Fruit fly (Drosophila melanogaster) whole organism, embryonic: Measurements from ENCODE around the gene elgi.

Source experiments
- Atf3 ChIP-seq: fragments of 200-800 bp; sonication (Bioruptor generic); optimal IDR thresholded peaks from 3 replicates; lab custom pipeline; 2016; ENCODE audit warnings: missing biosample characterization, missing genetic modification characterization
- C15 ChIP-seq: fragments of 200-800 bp; sonication (Bioruptor generic); IDR thresholded peaks from 3 replicates; pipeline ENCODE4 v1.3.6; 2022; ENCODE audit warnings: missing biosample characterization, missing genetic modification characterization
- CG10431 ChIP-seq: fragments of 200-800 bp; sonication (Bioruptor generic); optimal IDR thresholded peaks from 3 replicates; lab custom pipeline; 2018; ENCODE audit warnings: missing biosample characterization, mild to moderate bottlenecking, missing genetic modification characterization
- CG12236 ChIP-seq: fragments of 200-800 bp; sonication (Bioruptor generic); optimal IDR thresholded peaks from 2 replicates; lab custom pipeline; 2016; ENCODE audit warnings: missing biosample characterization, missing genetic modification characterization
- CG13424 ChIP-seq: fragments of 200-800 bp; sonication (Bioruptor generic); optimal IDR thresholded peaks from 2 replicates; lab custom pipeline; 2019; ENCODE audit warnings: missing biosample characterization, mild to moderate bottlenecking, missing genetic modification characterization, moderate library complexity
- CG14014 ChIP-seq: fragments of 200-800 bp; sonication (Bioruptor generic); IDR thresholded peaks from 2 replicates; pipeline ENCODE4 v1.3.6; 2022; ENCODE audit warnings: missing biosample characterization, missing genetic modification characterization
- CG15479 ChIP-seq: fragments of 200-800 bp; sonication (Bioruptor generic); optimal IDR thresholded peaks from 3 replicates; lab custom pipeline; 2019; ENCODE audit warnings: missing biosample characterization, mild to moderate bottlenecking, missing genetic modification characterization, moderate library complexity
- CG18011 ChIP-seq: fragments of 200-800 bp; sonication (Bioruptor generic); optimal IDR thresholded peaks from 2 replicates; lab custom pipeline; 2017; ENCODE audit warnings: missing biosample characterization, missing genetic modification characterization, mild to moderate bottlenecking, moderate library complexity, missing genotype
- CG2120 ChIP-seq: fragments of 200-800 bp; sonication (Bioruptor generic); optimal IDR thresholded peaks from 3 replicates; lab custom pipeline; 2016; ENCODE audit warnings: missing biosample characterization, missing genetic modification characterization
- CG31388 ChIP-seq: fragments of 200-800 bp; sonication (Bioruptor generic); optimal IDR thresholded peaks from 2 replicates; lab custom pipeline; 2016; ENCODE audit warnings: missing biosample characterization, missing genetic modification characterization
- CG34224 ChIP-seq: fragments of 200-800 bp; sonication (Bioruptor generic); IDR thresholded peaks from 3 replicates; pipeline ENCODE4 v1.3.6; 2022; ENCODE audit warnings: missing biosample characterization, missing genetic modification characterization; ENCODE audit not compliant: partially characterized antibody
- CG34376 ChIP-seq: fragments of 200-800 bp; sonication (Bioruptor generic); optimal IDR thresholded peaks from 2 replicates; lab custom pipeline; 2018; ENCODE audit warnings: missing biosample characterization, mild to moderate bottlenecking, missing genetic modification characterization
- CG43689 ChIP-seq: fragments of 200-800 bp; sonication (Bioruptor generic); IDR thresholded peaks from 2 replicates; pipeline ENCODE4 v1.3.6; 2022; ENCODE audit warnings: missing biosample characterization, missing genetic modification characterization
- CG5953 ChIP-seq: fragments of 200-800 bp; sonication (Bioruptor generic); IDR thresholded peaks from 2 replicates; pipeline ENCODE4 v1.3.6; 2022; ENCODE audit warnings: missing biosample characterization, missing genetic modification characterization
- CG6272 ChIP-seq: fragments of 200-800 bp; sonication (Bioruptor generic); IDR thresholded peaks from 2 replicates; pipeline ENCODE4 v1.3.6; 2022; ENCODE audit warnings: missing biosample characterization, missing genetic modification characterization
- CG6813 ChIP-seq: fragments of 200-800 bp; sonication (Bioruptor generic); optimal IDR thresholded peaks from 2 replicates; lab custom pipeline; 2017; ENCODE audit warnings: missing biosample characterization, missing genetic modification characterization, mild to moderate bottlenecking, moderate library complexity, missing genetic modification reagents
- CG7745 ChIP-seq: fragments of 200-800 bp; sonication (Bioruptor generic); optimal IDR thresholded peaks from 2 replicates; lab custom pipeline; 2018; ENCODE audit warnings: missing biosample characterization, mild to moderate bottlenecking, missing genetic modification characterization, moderate library complexity
- CG7839 ChIP-seq: fragments of 200-800 bp; sonication (Bioruptor generic); optimal IDR thresholded peaks from 3 replicates; lab custom pipeline; 2018; ENCODE audit warnings: missing biosample characterization, mild to moderate bottlenecking, missing genetic modification characterization, moderate library complexity
- CG7987 ChIP-seq: fragments of 200-800 bp; sonication (Bioruptor generic); optimal IDR thresholded peaks from 2 replicates; lab custom pipeline; 2018; ENCODE audit warnings: missing biosample characterization, mild to moderate bottlenecking, missing genetic modification characterization, moderate library complexity
- CG8944 ChIP-seq: fragments of 200-800 bp; sonication (Bioruptor generic); optimal IDR thresholded peaks from 3 replicates; lab custom pipeline; 2016; ENCODE audit warnings: missing biosample characterization, missing genetic modification characterization
- CG9215 ChIP-seq: fragments of 200-800 bp; sonication (Bioruptor generic); IDR thresholded peaks from 2 replicates; pipeline ENCODE4 v1.3.6; 2022; ENCODE audit warnings: missing biosample characterization, missing genetic modification characterization
- CrebB ChIP-seq: fragments of 200-800 bp; sonication (Bioruptor generic); optimal IDR thresholded peaks from 3 replicates; lab custom pipeline; 2018; ENCODE audit warnings: missing biosample characterization, mild to moderate bottlenecking, missing genetic modification characterization
- Dip3 ChIP-seq: fragments of 200-800 bp; sonication (Bioruptor generic); optimal IDR thresholded peaks from 3 replicates; lab custom pipeline; 2016; ENCODE audit warnings: missing biosample characterization, missing genetic modification characterization
- Eip74EF ChIP-seq, 2 experiments: fragments of 200-800 bp in 1 of 2; fragments of >200 bp in 1 of 2; sonication (Bioruptor generic) in 1 of 2; optimal IDR thresholded peaks; 2 replicates each; lab custom pipeline; 2017 to 2019; ENCODE audit warnings: missing biosample characterization in 2 of 2, missing genetic modification characterization in 2 of 2, mild to moderate bottlenecking in 1 of 2, moderate library complexity in 1 of 2
- Fer1 ChIP-seq: fragments of 200-800 bp; sonication (Bioruptor generic); optimal IDR thresholded peaks from 2 replicates; lab custom pipeline; 2017; ENCODE audit warnings: missing biosample characterization, mild to moderate bottlenecking, missing genetic modification characterization
- Hr39 ChIP-seq: fragments of >200 bp; optimal IDR thresholded peaks from 2 replicates; lab custom pipeline; 2017
- Jarid2 ChIP-seq: fragments of 200-800 bp; sonication (Bioruptor generic); optimal IDR thresholded peaks from 3 replicates; lab custom pipeline; 2017; ENCODE audit warnings: mild to moderate bottlenecking, missing biosample characterization, missing genetic modification reagents, missing genetic modification characterization
- Nf-YB ChIP-seq: fragments of 200-800 bp; sonication (Bioruptor generic); optimal IDR thresholded peaks from 3 replicates; lab custom pipeline; 2019; ENCODE audit warnings: missing biosample characterization, mild to moderate bottlenecking, missing genetic modification characterization, moderate library complexity
- NfI ChIP-seq: fragments of 200-800 bp; sonication (Bioruptor generic); optimal IDR thresholded peaks from 3 replicates; lab custom pipeline; 2018; ENCODE audit warnings: missing biosample characterization, mild to moderate bottlenecking, missing genetic modification characterization, moderate library complexity
- Opbp ChIP-seq: fragments of 200-800 bp; sonication (Bioruptor generic); IDR thresholded peaks from 3 replicates; pipeline ENCODE4 v1.3.6; 2022; ENCODE audit warnings: missing biosample characterization, missing genetic modification characterization; ENCODE audit not compliant: partially characterized antibody
- Sin3A ChIP-seq: fragments of >200 bp; optimal IDR thresholded peaks from 2 replicates; lab custom pipeline; 2018
- TFAM ChIP-seq: fragments of 200-800 bp; sonication (Bioruptor generic); optimal IDR thresholded peaks from 2 replicates; lab custom pipeline; 2017; ENCODE audit warnings: missing biosample characterization, missing genetic modification characterization, inconsistent platforms
- ac ChIP-seq: fragments of 200-800 bp; sonication (Bioruptor generic); optimal IDR thresholded peaks from 3 replicates; lab custom pipeline; 2017; ENCODE audit warnings: missing biosample characterization, mild to moderate bottlenecking, missing genetic modification characterization
- cas ChIP-seq: fragments of 200-800 bp; sonication (Bioruptor generic); IDR thresholded peaks from 2 replicates; pipeline ENCODE4 v1.3.6; 2022; ENCODE audit warnings: missing biosample characterization, missing genetic modification characterization
- chif ChIP-seq, 2 experiments: fragments of 200-800 bp; sonication (Bioruptor generic); optimal IDR thresholded peaks; 3 replicates each; lab custom pipeline; 2016; ENCODE audit warnings: missing biosample characterization in 2 of 2, missing genetic modification characterization in 2 of 2
- croc ChIP-seq: fragments of 200-800 bp; sonication (Bioruptor generic); conservative IDR thresholded peaks from 3 replicates; pipeline ENCODE4 v1.3.6; 2022; ENCODE audit warnings: missing biosample characterization, missing genetic modification characterization
- dmrt11E ChIP-seq: fragments of 200-800 bp; sonication (Bioruptor generic); optimal IDR thresholded peaks from 3 replicates; lab custom pipeline; 2018; ENCODE audit warnings: missing biosample characterization, mild to moderate bottlenecking, missing genetic modification characterization, moderate library complexity
- gsb-n ChIP-seq: fragments of 200-800 bp; sonication (Bioruptor generic); optimal IDR thresholded peaks from 3 replicates; lab custom pipeline; 2018; ENCODE audit warnings: missing biosample characterization, mild to moderate bottlenecking, missing genetic modification characterization
- hbn ChIP-seq: fragments of 200-800 bp; sonication (Bioruptor generic); IDR thresholded peaks from 2 replicates; pipeline ENCODE4 v1.3.6; 2022; ENCODE audit warnings: missing biosample characterization, missing genetic modification characterization; ENCODE audit not compliant: partially characterized antibody
- her ChIP-seq: fragments of 200-800 bp; sonication (Bioruptor generic); optimal IDR thresholded peaks from 2 replicates; lab custom pipeline; 2016; ENCODE audit warnings: missing biosample characterization, missing genetic modification characterization
- hkb ChIP-seq, 2 experiments: fragments of 200-800 bp in 1 of 2; fragments of >200 bp in 1 of 2; sonication (Bioruptor generic) in 1 of 2; IDR thresholded peaks in 1 of 2; optimal IDR thresholded peaks in 1 of 2; 2 replicates each; pipeline versions ENCODE4 v1.3.6 to Lab custom; 2017 to 2022; ENCODE audit warnings: missing biosample characterization in 1 of 2, missing genetic modification characterization in 1 of 2
- inv ChIP-seq: fragments of 200-800 bp; sonication (Bioruptor generic); IDR thresholded peaks from 2 replicates; pipeline ENCODE4 v1.3.6; 2022; ENCODE audit warnings: missing biosample characterization, missing genetic modification characterization; ENCODE audit not compliant: partially characterized antibody
- nau ChIP-seq: fragments of 200-800 bp; sonication (Bioruptor generic); optimal IDR thresholded peaks from 3 replicates; lab custom pipeline; 2017; ENCODE audit warnings: missing biosample characterization, mild to moderate bottlenecking, missing genetic modification characterization, missing genetic modification reagents
- nerfin-2 ChIP-seq: fragments of 200-800 bp; sonication (Bioruptor generic); IDR thresholded peaks from 2 replicates; pipeline ENCODE4 v1.3.6; 2022; ENCODE audit warnings: missing biosample characterization, missing genetic modification characterization; ENCODE audit not compliant: partially characterized antibody
- otp ChIP-seq: fragments of 200-800 bp; sonication (Bioruptor generic); IDR thresholded peaks from 3 replicates; pipeline ENCODE4, ENCODE4 v1.3.6; 2022; ENCODE audit warnings: missing biosample characterization, missing genetic modification characterization
- trh ChIP-seq: fragments of 200-800 bp; sonication (Bioruptor generic); optimal IDR thresholded peaks from 2 replicates; lab custom pipeline; 2016; ENCODE audit warnings: missing biosample characterization, missing genetic modification characterization
- unpg ChIP-seq: fragments of 200-800 bp; sonication (Bioruptor generic); optimal IDR thresholded peaks from 3 replicates; lab custom pipeline; 2018; ENCODE audit warnings: missing biosample characterization, mild to moderate bottlenecking, missing genetic modification characterization, moderate library complexity
- vnd ChIP-seq: fragments of 200-800 bp; sonication (Bioruptor generic); IDR thresholded peaks from 3 replicates; pipeline ENCODE4 v1.3.6; 2022; ENCODE audit warnings: missing biosample characterization, missing genetic modification characterization; ENCODE audit not compliant: partially characterized antibody
- zfh1 ChIP-seq: fragments of 200-800 bp; sonication (Bioruptor generic); IDR thresholded peaks from 3 replicates; pipeline ENCODE4 v1.3.6; 2022; ENCODE audit warnings: missing biosample characterization, missing genetic modification characterization

Gene elgi

dm6 chr3L:16001164-16001679 lies 44.9 kb downstream of the elgi start (continued):
- peak; percentile 21 for TF ChIP-seq Jarid2 (GFP tag; lab: Kevin White, UChicago)
- no peak for TF ChIP-seq hbn (GFP tag; lab: Robert Waterston, UW)
- no peak for TF ChIP-seq vnd (GFP tag; lab: Robert Waterston, UW)
- peak; percentile 75 for TF ChIP-seq CG14014 (GFP tag; lab: Robert Waterston, UW)
- peak; percentile 45 for TF ChIP-seq CG8944 (GFP tag; lab: Kevin White, UChicago)
- no peak for TF ChIP-seq CG5953
- no peak for TF ChIP-seq trh
- peak; percentile 85 for TF ChIP-seq her (GFP tag; lab: Kevin White, UChicago)
- no peak for TF ChIP-seq hkb (optimal IDR thresholded peaks at IDR 0.05; lab: Kevin White, UChicago)
- TF ChIP-seq hkb (GFP tag; IDR thresholded peaks at IDR 0.05; lab: Robert Waterston, UW): peak; percentile 62
- peak; percentile 72 for TF ChIP-seq CrebB
- TF ChIP-seq CG15479 (GFP tag; lab: Kevin White, UChicago): no peak
- peak in 1 of 2 experiments; percentile 77 for TF ChIP-seq Eip74EF (GFP tag; optimal IDR thresholded peaks at IDR 0.05; lab: Kevin White, UChicago)
- no peak for TF ChIP-seq inv (GFP tag; lab: Robert Waterston, UW)
- no peak for TF ChIP-seq Hr39
- TF ChIP-seq CG6813 (GFP tag; lab: Kevin White, UChicago): peak; percentile 31
- TF ChIP-seq chif (GFP tag; optimal IDR thresholded peaks at IDR 0.05; lab: Kevin White, UChicago): peak; percentile 47 to 55
- TF ChIP-seq CG12236 (GFP tag; lab: Kevin White, UChicago): peak; percentile 29
- no peak for TF ChIP-seq CG9215 (GFP tag; lab: Robert Waterston, UW)
- TF ChIP-seq CG31388 (GFP tag; lab: Kevin White, UChicago): no peak
- no peak for TF ChIP-seq CG7745
- TF ChIP-seq Fer1 (GFP tag; lab: Kevin White, UChicago): peak; percentile 93
- TF ChIP-seq CG43689: no peak
- TF ChIP-seq Atf3 (GFP tag; lab: Kevin White, UChicago): peak; percentile 37
- TF ChIP-seq gsb-n (tag; lab: Kevin White, UChicago): no peak
- TF ChIP-seq dmrt11E (tag; lab: Kevin White, UChicago): no peak
- TF ChIP-seq C15 (GFP tag; lab: Robert Waterston, UW): 0 out of 3 replicates have a peak, but pooled peaks have one; percentile 58
- TF ChIP-seq unpg: peak; percentile 76
- TF ChIP-seq CG7987: no peak
- TF ChIP-seq CG13424 (tag; lab: Kevin White, UChicago): peak; percentile 82
- TF ChIP-seq Nf-YB (GFP tag; lab: Kevin White, UChicago): peak; percentile 63
- no peak for TF ChIP-seq Sin3A
- peak; percentile 84 for TF ChIP-seq NfI
- no peak for TF ChIP-seq CG6272 (GFP tag; lab: Robert Waterston, UW)
- TF ChIP-seq CG18011 (GFP tag; lab: Kevin White, UChicago): peak; percentile 66
- no peak for TF ChIP-seq CG10431
- TF ChIP-seq CG34224 (GFP tag; lab: Robert Waterston, UW): peak; percentile 47; the same call in 1 of the 3 replicates
- TF ChIP-seq ac (GFP tag; lab: Kevin White, UChicago): no peak
- peak; percentile 86 for TF ChIP-seq CG7839 (tag; lab: Kevin White, UChicago)
- TF ChIP-seq croc (GFP tag; lab: Robert Waterston, UW): no peak
- TF ChIP-seq nau (GFP tag; lab: Kevin White, UChicago): peak; percentile 58
- TF ChIP-seq TFAM: no peak
- no peak for TF ChIP-seq Opbp (GFP tag; lab: Robert Waterston, UW)
- peak; percentile 49; the same call in 1 of the 3 replicates for TF ChIP-seq zfh1 (GFP tag; lab: Robert Waterston, UW)
- no peak for TF ChIP-seq cas (GFP tag; lab: Robert Waterston, UW)
- no peak; the same call in 2 of the 3 replicates for TF ChIP-seq otp (GFP tag; lab: Robert Waterston, UW)
- TF ChIP-seq nerfin-2: no peak
- TF ChIP-seq CG2120 (GFP tag; lab: Kevin White, UChicago): peak; percentile 95
- TF ChIP-seq Dip3 (GFP tag; lab: Kevin White, UChicago): peak; percentile 87
- TF ChIP-seq CG34376 (GFP tag; lab: Kevin White, UChicago): peak; percentile 86
